Fruit fly (Drosophila melanogaster) Kc167 (cell line): ENCODE measurements around the gene Syx13.

Source experiments
- Myc ChIP-seq: fragments of >200 bp; optimal IDR thresholded peaks from 2 replicates; lab custom pipeline; 2017; ENCODE audit warnings: missing external identifiers
- Sin3A ChIP-seq: fragments of >200 bp; optimal IDR thresholded peaks from 2 replicates; lab custom pipeline; 2018; ENCODE audit warnings: missing external identifiers
- h ChIP-seq: fragments of >200 bp; optimal IDR thresholded peaks from 3 replicates; lab custom pipeline; 2018; ENCODE audit warnings: missing external identifiers
- insv ChIP-seq: fragments of >200 bp; optimal IDR thresholded peaks from 3 replicates; lab custom pipeline; 2018; ENCODE audit warnings: missing external identifiers
- psq ChIP-seq: fragments of >200 bp; optimal IDR thresholded peaks from 2 replicates; lab custom pipeline; 2017; ENCODE audit warnings: missing external identifiers

- TF ChIP-seq Sin3A (no peak), psq (lab: Kevin White, UChicago) (no peak), h (lab: Kevin White, UChicago) (no peak), insv (no peak), Myc (lab: Kevin White, UChicago) (no peak)
These were observed 20.7 kb downstream of the Syx13 start for dm6 chr3L:13064935-13065334.
